Fruit fly (Drosophila melanogaster) whole organism, embryonic: ENCODE results near the gene Ets98B.

ENCODE experiments used
- Aef1 ChIP-seq: fragments of 200-800 bp; sonication (Bioruptor generic); IDR thresholded peaks from 3 replicates; pipeline ENCODE4 v1.3.6; 2022; ENCODE audit warnings: missing biosample characterization, missing genetic modification characterization
- Bteb2 ChIP-seq: fragments of 200-800 bp; sonication (Bioruptor generic); optimal IDR thresholded peaks from 2 replicates; lab custom pipeline; 2016; ENCODE audit warnings: missing biosample characterization, missing genetic modification characterization
- CG10565 ChIP-seq: fragments of 200-800 bp; sonication (Bioruptor generic); optimal IDR thresholded peaks from 3 replicates; lab custom pipeline; 2016; ENCODE audit warnings: missing biosample characterization, mild to moderate bottlenecking, missing genetic modification characterization
- CG12299 ChIP-seq: fragments of 200-800 bp; sonication (Bioruptor generic); optimal IDR thresholded peaks from 2 replicates; lab custom pipeline; 2018; ENCODE audit warnings: missing biosample characterization, mild to moderate bottlenecking, missing genetic modification characterization
- CG12769 ChIP-seq: fragments of 200-800 bp; sonication (Bioruptor generic); optimal IDR thresholded peaks from 2 replicates; lab custom pipeline; 2019; ENCODE audit warnings: missing biosample characterization, mild to moderate bottlenecking, missing genetic modification characterization, moderate library complexity
- CG12942 ChIP-seq: fragments of 200-800 bp; sonication (Bioruptor generic); optimal IDR thresholded peaks from 3 replicates; lab custom pipeline; 2016; ENCODE audit warnings: missing biosample characterization, missing genetic modification characterization
- CG13424 ChIP-seq: fragments of 200-800 bp; sonication (Bioruptor generic); optimal IDR thresholded peaks from 2 replicates; lab custom pipeline; 2019; ENCODE audit warnings: missing biosample characterization, mild to moderate bottlenecking, missing genetic modification characterization, moderate library complexity
- CG15514 ChIP-seq: fragments of 200-800 bp; sonication (Bioruptor generic); optimal IDR thresholded peaks from 3 replicates; lab custom pipeline; 2017; ENCODE audit warnings: missing biosample characterization, missing genetic modification characterization, mild to moderate bottlenecking, moderate library complexity, missing genetic modification reagents
- CG17912 ChIP-seq: fragments of 200-800 bp; sonication (Bioruptor generic); optimal IDR thresholded peaks from 2 replicates; lab custom pipeline; 2018; ENCODE audit warnings: missing biosample characterization, mild to moderate bottlenecking, missing genetic modification characterization
- CG2199 ChIP-seq: fragments of 200-800 bp; sonication (Bioruptor generic); IDR thresholded peaks from 3 replicates; pipeline ENCODE4 v1.3.6; 2022; ENCODE audit warnings: missing biosample characterization, missing genetic modification characterization
- CG2202 ChIP-seq: fragments of 200-800 bp; sonication (Bioruptor generic); optimal IDR thresholded peaks from 2 replicates; lab custom pipeline; 2018; ENCODE audit warnings: missing biosample characterization, mild to moderate bottlenecking, missing genetic modification characterization
- CG30431 ChIP-seq: fragments of 200-800 bp; sonication (Bioruptor generic); optimal IDR thresholded peaks from 2 replicates; lab custom pipeline; 2017; ENCODE audit warnings: missing biosample characterization, missing genetic modification characterization
- CG3163 ChIP-seq: fragments of 200-800 bp; sonication (Bioruptor generic); optimal IDR thresholded peaks from 3 replicates; lab custom pipeline; 2016; ENCODE audit warnings: missing biosample characterization, missing genetic modification characterization
- CG33213 ChIP-seq: fragments of 200-800 bp; sonication (Bioruptor generic); optimal IDR thresholded peaks from 3 replicates; lab custom pipeline; 2016; ENCODE audit warnings: missing biosample characterization, missing genetic modification characterization
- CG3726 ChIP-seq: fragments of 200-800 bp; sonication (Bioruptor generic); IDR thresholded peaks from 3 replicates; pipeline ENCODE4, ENCODE4 v1.3.6; 2022; ENCODE audit warnings: missing biosample characterization, missing genetic modification characterization
- CG3838 ChIP-seq: fragments of 200-800 bp; sonication (Bioruptor generic); optimal IDR thresholded peaks from 3 replicates; lab custom pipeline; 2016; ENCODE audit warnings: missing biosample characterization, missing genetic modification characterization
- CG4730 ChIP-seq: fragments of 200-800 bp; sonication (Bioruptor generic); IDR thresholded peaks from 2 replicates; pipeline ENCODE4 v1.3.6; 2022; ENCODE audit warnings: missing biosample characterization, missing genetic modification characterization
- CG6654 ChIP-seq: fragments of 200-800 bp; sonication (Bioruptor generic); optimal IDR thresholded peaks from 2 replicates; lab custom pipeline; 2017; ENCODE audit warnings: missing biosample characterization, mild to moderate bottlenecking, missing genetic modification characterization
- CG6689 ChIP-seq: fragments of 200-800 bp; sonication (Bioruptor generic); IDR thresholded peaks from 2 replicates; pipeline ENCODE4 v1.3.6; 2022; ENCODE audit warnings: missing biosample characterization, missing genetic modification characterization
- CG7963 ChIP-seq: fragments of 200-800 bp; sonication (Bioruptor generic); IDR thresholded peaks from 3 replicates; pipeline ENCODE4 v1.3.6; 2022; ENCODE audit warnings: missing biosample characterization, missing genetic modification characterization; ENCODE audit not compliant: partially characterized antibody
- CG9437 ChIP-seq: fragments of 200-800 bp; sonication (Bioruptor generic); optimal IDR thresholded peaks from 2 replicates; lab custom pipeline; 2018; ENCODE audit warnings: missing biosample characterization, mild to moderate bottlenecking, missing genetic modification characterization
- CG9817 ChIP-seq: fragments of 200-800 bp; sonication (Bioruptor generic); optimal IDR thresholded peaks from 2 replicates; lab custom pipeline; 2018; ENCODE audit warnings: missing biosample characterization, mild to moderate bottlenecking, missing genetic modification characterization, moderate library complexity
- CG9876 ChIP-seq: fragments of 200-800 bp; sonication (Bioruptor generic); optimal IDR thresholded peaks from 2 replicates; lab custom pipeline; 2016; ENCODE audit warnings: missing biosample characterization, missing genetic modification characterization
- Dip3 ChIP-seq: fragments of 200-800 bp; sonication (Bioruptor generic); optimal IDR thresholded peaks from 3 replicates; lab custom pipeline; 2016; ENCODE audit warnings: missing biosample characterization, missing genetic modification characterization
- GATAe ChIP-seq: fragments of 200-800 bp; sonication (Bioruptor generic); conservative IDR thresholded peaks from 2 replicates; pipeline ENCODE4 v1.3.6; 2022; ENCODE audit warnings: missing biosample characterization, missing genetic modification characterization
- Gsc ChIP-seq: fragments of 200-800 bp; sonication (Bioruptor generic); IDR thresholded peaks from 2 replicates; pipeline ENCODE4 v1.3.6; 2022; ENCODE audit warnings: missing biosample characterization, missing genetic modification characterization
- HHEX ChIP-seq: fragments of 200-800 bp; sonication (Bioruptor generic); optimal IDR thresholded peaks from 3 replicates; lab custom pipeline; 2017; ENCODE audit warnings: missing biosample characterization, mild to moderate bottlenecking, missing genetic modification characterization, missing genetic modification reagents
- Hmr ChIP-seq: fragments of 200-800 bp; sonication (Bioruptor generic); optimal IDR thresholded peaks from 3 replicates; lab custom pipeline; 2017; ENCODE audit warnings: mild to moderate bottlenecking, missing biosample characterization, missing genetic modification reagents, missing genetic modification characterization
- Opbp ChIP-seq: fragments of 200-800 bp; sonication (Bioruptor generic); IDR thresholded peaks from 3 replicates; pipeline ENCODE4 v1.3.6; 2022; ENCODE audit warnings: missing biosample characterization, missing genetic modification characterization; ENCODE audit not compliant: partially characterized antibody
- Rx ChIP-seq: fragments of 200-800 bp; sonication (Bioruptor generic); IDR thresholded peaks from 2 replicates; pipeline ENCODE4 v1.3.6; 2022; ENCODE audit warnings: missing biosample characterization, missing genetic modification characterization
- Side ChIP-seq: fragments of 200-800 bp; sonication (Bioruptor generic); optimal IDR thresholded peaks from 2 replicates; lab custom pipeline; 2016; ENCODE audit warnings: missing biosample characterization, missing genetic modification characterization
- abd-A ChIP-seq: fragments of 200-800 bp; sonication (Bioruptor generic); optimal IDR thresholded peaks from 3 replicates; lab custom pipeline; 2019; ENCODE audit warnings: missing biosample characterization, mild to moderate bottlenecking, missing genetic modification characterization, moderate library complexity
- ash1 ChIP-seq: fragments of 200-800 bp; sonication (Bioruptor generic); optimal IDR thresholded peaks from 2 replicates; lab custom pipeline; 2018; ENCODE audit warnings: missing biosample characterization, mild to moderate bottlenecking, missing genetic modification characterization
- br ChIP-seq: fragments of >200 bp; optimal IDR thresholded peaks from 2 replicates; lab custom pipeline; 2017
- bsh ChIP-seq, 2 experiments: fragments of 200-800 bp; sonication (Bioruptor generic); optimal IDR thresholded peaks; 2 replicates each; lab custom pipeline; 2017 to 2018; ENCODE audit warnings: mild to moderate bottlenecking in 2 of 2, missing biosample characterization in 2 of 2, missing genetic modification characterization in 2 of 2, moderate library complexity in 1 of 2
- crc ChIP-seq: fragments of 200-800 bp; sonication (Bioruptor generic); optimal IDR thresholded peaks from 2 replicates; lab custom pipeline; 2016; ENCODE audit warnings: missing biosample characterization, missing genetic modification characterization
- crol ChIP-seq: fragments of 200-800 bp; sonication (Bioruptor generic); IDR thresholded peaks from 2 replicates; pipeline ENCODE4 v1.3.6; 2022; ENCODE audit warnings: missing biosample characterization, missing genetic modification characterization
- ems ChIP-seq: fragments of 200-800 bp; sonication (Bioruptor generic); optimal IDR thresholded peaks from 3 replicates; lab custom pipeline; 2016; ENCODE audit warnings: missing biosample characterization, missing genetic modification characterization
- fd64A ChIP-seq: fragments of 200-800 bp; sonication (Bioruptor generic); optimal IDR thresholded peaks from 3 replicates; lab custom pipeline; 2018; ENCODE audit warnings: missing biosample characterization, mild to moderate bottlenecking, missing genetic modification characterization
- gcm2 ChIP-seq: fragments of 200-800 bp; sonication (Bioruptor generic); optimal IDR thresholded peaks from 2 replicates; lab custom pipeline; 2016; ENCODE audit warnings: missing biosample characterization, missing genetic modification characterization
- klu ChIP-seq: fragments of 200-800 bp; sonication (Bioruptor generic); IDR thresholded peaks from 2 replicates; pipeline ENCODE4 v1.3.6; 2022; ENCODE audit warnings: missing biosample characterization, missing genetic modification characterization
- lmd ChIP-seq: fragments of 200-800 bp; sonication (Bioruptor generic); IDR thresholded peaks from 2 replicates; pipeline ENCODE4 v1.3.6; 2022; ENCODE audit warnings: missing biosample characterization, missing genetic modification characterization
- lola ChIP-seq, 3 experiments: fragments of >200 bp in 2 of 3; fragments of 200-800 bp in 1 of 3; sonication (Bioruptor generic) in 1 of 3; optimal IDR thresholded peaks; 2 replicates each; lab custom pipeline; 2017 to 2019; ENCODE audit warnings: missing biosample characterization in 3 of 3, missing genetic modification characterization in 3 of 3, mild to moderate bottlenecking in 1 of 3, moderate library complexity in 1 of 3
- lov ChIP-seq, 2 experiments: fragments of 200-800 bp in 1 of 2; fragments of >200 bp in 1 of 2; sonication (Bioruptor generic) in 1 of 2; IDR thresholded peaks in 1 of 2; optimal IDR thresholded peaks in 1 of 2; 2 replicates in 1 of 2; 3 replicates in 1 of 2; pipeline versions ENCODE4 v1.3.6 to Lab custom; 2017 to 2022; ENCODE audit warnings: missing biosample characterization in 1 of 2, missing genetic modification characterization in 1 of 2
- nom ChIP-seq: fragments of 200-800 bp; sonication (Bioruptor generic); optimal IDR thresholded peaks from 2 replicates; lab custom pipeline; 2017; ENCODE audit warnings: missing biosample characterization, missing genetic modification characterization, mild to moderate bottlenecking, moderate library complexity, missing genetic modification reagents
- p53 ChIP-seq: fragments of 200-800 bp; sonication (Bioruptor generic); optimal IDR thresholded peaks from 2 replicates; lab custom pipeline; 2016; ENCODE audit warnings: missing biosample characterization, missing genetic modification characterization
- ranshi ChIP-seq: fragments of 200-800 bp; sonication (Bioruptor generic); IDR thresholded peaks from 2 replicates; pipeline ENCODE4 v1.3.6; 2022; ENCODE audit warnings: missing biosample characterization, missing genetic modification characterization
- sens ChIP-seq: fragments of 200-800 bp; sonication (Bioruptor generic); peaks from one replicate; lab custom pipeline; 2016; ENCODE audit warnings: missing biosample characterization, missing genetic modification characterization
- so ChIP-seq: fragments of 200-800 bp; sonication (Bioruptor generic); IDR thresholded peaks from 3 replicates; pipeline ENCODE4 v1.3.6; 2022; ENCODE audit warnings: missing biosample characterization, missing genetic modification characterization
- twi ChIP-seq: fragments of 200-800 bp; optimal IDR thresholded peaks from 2 replicates; lab custom pipeline; 2019; ENCODE audit warnings: missing biosample characterization, mild to moderate bottlenecking, missing genetic modification characterization, moderate library complexity

The Ets98B gene

DNA sequence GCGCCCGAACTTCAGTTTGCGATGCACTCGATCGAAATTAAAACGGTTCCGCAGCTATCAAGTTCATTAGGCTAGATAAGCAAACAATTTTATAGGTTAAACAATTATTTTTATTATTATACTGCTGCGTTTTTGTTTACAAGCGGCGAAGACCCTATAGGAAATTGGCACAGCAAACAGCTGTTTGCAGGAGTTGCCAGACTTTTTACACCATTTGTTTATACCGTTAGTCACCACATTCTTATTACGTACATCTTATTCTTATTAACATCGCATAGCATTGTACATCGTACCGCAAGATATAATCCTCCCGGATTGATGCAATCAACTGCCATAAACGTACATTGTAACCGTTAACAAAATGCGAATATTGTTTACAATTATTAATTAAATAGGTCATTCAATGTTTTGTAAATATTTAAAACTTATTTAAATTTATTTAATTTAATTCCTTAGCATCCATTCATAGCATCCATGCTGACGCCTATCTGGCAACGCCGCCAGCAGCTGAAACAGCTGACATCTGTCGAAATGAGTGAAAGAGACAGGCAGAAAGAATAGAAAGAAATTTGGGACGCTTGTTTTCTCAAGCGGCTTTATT, 29.7 kb upstream of the Ets98B start, which contains the start of the genes CROT and CG12877 (continued):
- TF ChIP-seq CG9437 (GFP tag; lab: Kevin White, UChicago) (peak; percentile 98), nom (GFP tag; lab: Kevin White, UChicago) (no peak), Gsc (no peak), Bteb2 (GFP tag; lab: Kevin White, UChicago) (peak; percentile 36), CG2199 (GFP tag; lab: Robert Waterston, UW) (no peak), CG3726 (peak; percentile 23; the same call in 1 of the 3 replicates), CG17912 (GFP tag; lab: Kevin White, UChicago) (peak; percentile 17), p53 (GFP tag; lab: Kevin White, UChicago) (no peak), CG9817 (tag; lab: Kevin White, UChicago) (peak; percentile 87), CG3163 (GFP tag; lab: Kevin White, UChicago) (no peak), ems (GFP tag; lab: Kevin White, UChicago) (peak; percentile 55), bsh (GFP tag; optimal IDR thresholded peaks at IDR 0.05; lab: Kevin White, UChicago) (peak in 1 of 2 experiments; percentile 77), Opbp (GFP tag; lab: Robert Waterston, UW) (no peak), Side (GFP tag; lab: Kevin White, UChicago) (peak; percentile 22), gcm2 (no peak), HHEX (GFP tag; lab: Kevin White, UChicago) (peak; percentile 35), CG6654 (GFP tag; lab: Kevin White, UChicago) (peak; percentile 56), CG12769 (tag; lab: Kevin White, UChicago) (peak; percentile 11), CG3838 (GFP tag; lab: Kevin White, UChicago) (peak; percentile 25), Rx (GFP tag; lab: Robert Waterston, UW) (peak; percentile 32; the same call in 1 of the 2 replicates), CG4730 (peak; percentile 72), CG9876 (GFP tag; lab: Kevin White, UChicago) (no peak), ranshi (GFP tag; lab: Robert Waterston, UW) (peak; percentile 70; the same call in 1 of the 2 replicates), CG15514 (peak; percentile 54), Dip3 (GFP tag; lab: Kevin White, UChicago) (peak; percentile 56), sens (GFP tag; lab: Kevin White, UChicago) (peak; percentile 93), ash1 (GFP tag; lab: Kevin White, UChicago) (no peak), CG12942 (GFP tag; lab: Kevin White, UChicago) (peak; percentile 80), lola (GFP tag; optimal IDR thresholded peaks at IDR 0.05; lab: Kevin White, UChicago) (peak in 1 of 3 experiments; percentile 88), lmd (GFP tag; lab: Robert Waterston, UW) (peak; percentile 85), abd-A (tag; lab: Kevin White, UChicago) (no peak), twi (tag; lab: Kevin White, UChicago) (peak; percentile 81), CG30431 (GFP tag; lab: Kevin White, UChicago) (peak; percentile 79), Aef1 (GFP tag; lab: Robert Waterston, UW) (peak; percentile 72), CG33213 (GFP tag; lab: Kevin White, UChicago) (no peak), so (GFP tag; lab: Robert Waterston, UW) (peak; percentile 67; the same call in 1 of the 3 replicates), CG13424 (peak; percentile 91), br (no peak), lov (optimal IDR thresholded peaks at IDR 0.05; lab: Kevin White, UChicago) (no peak), lov (GFP tag; IDR thresholded peaks at IDR 0.05; lab: Robert Waterston, UW) (0 out of 3 replicates have a peak, but pooled peaks have one; percentile 10), CG12299 (tag; lab: Kevin White, UChicago) (peak; percentile 10), klu (GFP tag; lab: Robert Waterston, UW) (peak; percentile 74; the same call in 1 of the 2 replicates), fd64A (GFP tag; lab: Kevin White, UChicago) (peak; percentile 6), CG7963 (GFP tag; lab: Robert Waterston, UW) (no peak), crc (no peak), GATAe (GFP tag; lab: Robert Waterston, UW) (no peak), CG6689 (GFP tag; lab: Robert Waterston, UW) (peak; percentile 84), Hmr (peak; percentile 78), crol (GFP tag; lab: Robert Waterston, UW) (no peak), CG2202 (tag; lab: Kevin White, UChicago) (peak; percentile 59), CG10565 (GFP tag; lab: Kevin White, UChicago) (no peak)
